Worm (Caenorhabditis elegans): Measurements from ENCODE around the gene C14C6.5.

The C14C6.5 gene

DNA sequence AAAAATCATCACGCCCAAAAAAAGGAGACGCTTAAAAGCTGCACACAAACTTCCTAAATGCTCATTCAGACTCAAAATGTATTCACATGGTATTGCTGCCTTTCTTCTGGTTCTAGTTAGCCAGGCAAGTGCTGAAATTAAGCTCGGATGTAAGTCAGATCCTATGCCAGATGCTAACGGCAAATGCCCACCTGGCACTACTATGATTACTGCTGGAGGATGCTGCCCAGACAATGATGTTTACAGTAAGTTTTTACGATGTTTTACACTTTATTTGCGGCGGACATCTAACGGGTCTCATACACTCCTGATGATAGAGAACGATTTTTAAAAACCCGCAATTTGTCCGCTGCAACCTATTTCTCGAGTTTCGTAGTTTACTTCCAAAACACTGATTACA, at the start of gene C14C6.5:
TSS of gene C14C6.5 (plus strand) at position 58 of the 400 bp plus-strand sequence.
- no peak for TF ChIP-seq nhr-21 (tag; optimal IDR thresholded peaks at IDR 0.05)
- TF ChIP-seq R02D3.7 (tag; optimal IDR thresholded peaks at IDR 0.05), result no peak
- TF ChIP-seq ama-1 (optimal IDR thresholded peaks at IDR 0.05), result no peak
- no peak for TF ChIP-seq elt-1 (tag; optimal IDR thresholded peaks at IDR 0.05)
- TF ChIP-seq Y55F3AM.14 (GFP tag; optimal IDR thresholded peaks at IDR 0.05), result no peak
- no peak for TF ChIP-seq nhr-23 (tag; optimal IDR thresholded peaks at IDR 0.05)
- TF ChIP-seq sem-4 (tag; optimal IDR thresholded peaks at IDR 0.05), result no peak
- TF ChIP-seq lin-11 (tag; optimal IDR thresholded peaks at IDR 0.05), result no peak
- TF ChIP-seq lin-13 (GFP tag; optimal IDR thresholded peaks at IDR 0.05), result no peak
- no peak for TF ChIP-seq crh-2 (tag; optimal IDR thresholded peaks at IDR 0.05)
- TF ChIP-seq F13H6.1 (tag; optimal IDR thresholded peaks at IDR 0.05), result no peak
- TF ChIP-seq mab-5 (tag; optimal IDR thresholded peaks at IDR 0.05), result no peak

DNA sequence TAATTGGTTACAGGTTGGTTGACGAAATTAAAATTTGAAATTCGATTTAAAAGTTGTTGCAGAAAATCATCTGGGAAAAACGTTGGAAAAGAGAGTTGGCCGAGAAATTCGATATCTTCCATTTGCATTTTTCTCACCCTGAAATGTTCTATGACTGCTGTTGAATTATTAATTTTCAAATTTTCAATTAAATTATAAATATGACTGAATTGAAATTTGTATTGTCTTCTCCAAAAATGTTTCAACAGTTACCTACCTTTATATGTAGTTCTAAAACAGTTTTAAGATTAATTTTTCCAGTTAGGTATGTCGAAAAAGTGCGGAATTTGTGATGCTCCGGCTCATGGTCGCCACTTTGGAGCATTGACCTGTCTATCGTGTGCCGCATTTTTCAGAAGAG, 49.7 kb upstream of the C14C6.5 start, which contains the start of gene nhr-211:
TSS of gene nhr-211 (plus strand) at position 301 of the 400 bp plus-strand sequence.
- no peak for TF ChIP-seq unc-62 (GFP tag; optimal IDR thresholded peaks at IDR 0.05)
- no peak for TF ChIP-seq ztf-1 (GFP tag; conservative IDR thresholded peaks at IDR 0.05)
- no peak for TF ChIP-seq egl-27 (tag; optimal IDR thresholded peaks at IDR 0.05)
- no peak for TF ChIP-seq elt-3 (tag; optimal IDR thresholded peaks at IDR 0.05)
- no peak for TF ChIP-seq F13H6.1 (tag; optimal IDR thresholded peaks at IDR 0.05)
- no peak for TF ChIP-seq ceh-16 (tag; optimal IDR thresholded peaks at IDR 0.05)
- TF ChIP-seq nhr-21 (tag; optimal IDR thresholded peaks at IDR 0.05), result no peak
- no peak for TF ChIP-seq ZK546.5 (tag; optimal IDR thresholded peaks at IDR 0.05)
- TF ChIP-seq nhr-77 (tag; optimal IDR thresholded peaks at IDR 0.05), result no peak
- TF ChIP-seq mbf-1 (tag; optimal IDR thresholded peaks at IDR 0.05), result no peak
- no peak for TF ChIP-seq elt-1 (tag; optimal IDR thresholded peaks at IDR 0.05)
- no peak for TF ChIP-seq Y55F3AM.14 (GFP tag; optimal IDR thresholded peaks at IDR 0.05)
- TF ChIP-seq zag-1 (tag; optimal IDR thresholded peaks at IDR 0.05), result no peak
- TF ChIP-seq nhr-23 (tag; optimal IDR thresholded peaks at IDR 0.05), result no peak
- no peak for TF ChIP-seq peb-1 (tag; optimal IDR thresholded peaks at IDR 0.05)
- no peak for TF ChIP-seq dmd-4 (tag; optimal IDR thresholded peaks at IDR 0.05)
- no peak for TF ChIP-seq C34F6.9 (tag; optimal IDR thresholded peaks at IDR 0.05)

DNA sequence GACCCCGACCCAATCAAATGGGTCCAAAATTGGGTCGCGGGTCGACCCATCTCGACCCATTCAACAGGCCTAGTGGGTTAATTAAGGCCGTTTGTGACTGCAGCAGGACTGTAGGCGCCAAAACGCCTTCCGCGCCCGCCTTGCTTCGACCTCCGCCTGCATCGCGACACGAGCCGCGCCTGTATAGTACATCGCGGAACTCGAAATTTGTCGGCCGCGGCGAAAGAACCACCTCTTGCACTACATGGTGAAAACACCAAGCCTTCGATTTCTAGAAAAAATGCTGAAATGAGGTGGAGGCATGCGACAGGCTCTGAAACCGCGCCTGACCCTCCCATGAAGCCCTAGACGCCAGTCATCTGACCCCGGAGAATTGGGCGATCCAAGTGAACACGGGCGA, 48.4 kb upstream of the C14C6.5 start:
- TF ChIP-seq nhr-6 (tag; optimal IDR thresholded peaks at IDR 0.05) (no peak), aly-2 (tag; optimal IDR thresholded peaks at IDR 0.05) (no peak), nhr-237 (tag; optimal IDR thresholded peaks at IDR 0.05) (no peak), skn-1 (tag; optimal IDR thresholded peaks at IDR 0.05) (no peak), lsy-2 (tag; optimal IDR thresholded peaks at IDR 0.05) (no peak), mab-5 (tag; optimal IDR thresholded peaks at IDR 0.05) (no peak), Y55F3AM.14 (GFP tag; optimal IDR thresholded peaks at IDR 0.05) (no peak), blmp-1 (tag; optimal IDR thresholded peaks at IDR 0.05; ENCODE audit: insufficient read depth) (no peak), nhr-129 (tag; optimal IDR thresholded peaks at IDR 0.05) (no peak), lin-13 (GFP tag; optimal IDR thresholded peaks at IDR 0.05) (no peak), dmd-4 (tag; optimal IDR thresholded peaks at IDR 0.05) (no peak), egl-27 (tag; optimal IDR thresholded peaks at IDR 0.05) (no peak), mdl-1 (tag; optimal IDR thresholded peaks at IDR 0.05) (no peak), elt-3 (tag; optimal IDR thresholded peaks at IDR 0.05) (no peak)

DNA sequence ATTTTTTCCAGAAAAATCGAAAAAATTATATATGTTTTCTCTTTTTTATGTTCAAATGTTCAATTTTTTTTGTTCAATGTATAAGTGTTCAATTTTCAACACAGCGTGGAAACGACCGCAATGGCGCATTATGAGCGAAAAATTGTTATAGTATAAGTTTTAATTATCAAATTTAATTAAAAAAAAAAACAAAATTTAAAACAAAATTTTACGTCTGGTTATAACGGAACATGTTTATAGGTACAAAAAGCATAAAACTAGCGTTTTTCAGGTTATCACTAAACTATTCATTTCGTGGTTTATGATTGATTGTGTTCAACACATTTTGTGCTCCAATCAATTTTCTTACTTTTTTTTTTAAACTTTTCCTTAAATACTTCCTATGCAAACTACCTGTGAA, 47.1 kb upstream of the C14C6.5 start, which contains the start of gene nhr-106:
TSS of gene nhr-106 (plus strand) at position 301 of the 400 bp plus-strand sequence.
- TF ChIP-seq egl-27 (tag; optimal IDR thresholded peaks at IDR 0.05) (no peak), C34F6.9 (tag; optimal IDR thresholded peaks at IDR 0.05) (no peak), alr-1 (tag; optimal IDR thresholded peaks at IDR 0.05) (no peak), fos-1 (tag; optimal IDR thresholded peaks at IDR 0.05) (peak; percentile 41)

DNA sequence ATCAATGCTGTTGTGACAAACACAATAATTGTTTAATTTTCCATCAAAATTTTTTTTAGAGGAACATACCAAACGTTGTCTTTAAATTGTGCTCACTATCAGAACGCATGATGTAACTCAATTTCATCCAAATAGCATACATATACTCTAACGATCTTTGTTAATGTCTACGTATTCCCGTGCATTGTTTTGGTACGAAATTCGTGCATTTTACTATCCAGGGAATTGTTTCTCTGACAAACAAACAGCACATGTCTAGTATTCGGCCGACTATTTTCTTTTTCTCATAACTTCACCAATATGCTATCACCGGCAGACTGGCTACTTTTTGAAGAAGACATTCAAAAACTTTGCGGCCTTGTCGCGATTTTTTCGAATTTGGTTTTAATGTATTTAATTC, 45.0 kb upstream of the C14C6.5 start, which contains the start of gene str-196:
TSS of gene str-196 (plus strand) at position 301 of the 400 bp plus-strand sequence.
- TF ChIP-seq snpc-4 (tag; optimal IDR thresholded peaks at IDR 0.05), result no peak
- TF ChIP-seq skn-1 (tag; optimal IDR thresholded peaks at IDR 0.05), result no peak
- TF ChIP-seq Y55F3AM.14 (GFP tag; optimal IDR thresholded peaks at IDR 0.05), result no peak
- no peak for TF ChIP-seq nhr-12 (tag; optimal IDR thresholded peaks at IDR 0.05)

Data from whole organism, L2 larva.